Worm (Caenorhabditis elegans) whole organism, L3 larva: Measurements from ENCODE around the gene mltn-11.

Source experiments
- R02D3.7 ChIP-seq: fragments of 150-350 bp; optimal IDR thresholded peaks from 2 replicates; lab custom pipeline; 2014; ENCODE audit warnings: missing biosample characterization, missing genetic modification characterization
- ceh-16 ChIP-seq: sonication (generic microtip); optimal IDR thresholded peaks from 2 replicates; lab custom pipeline; 2017; ENCODE audit warnings: missing biosample characterization, missing genetic modification characterization
- nfya-1 ChIP-seq: sonication (generic microtip); optimal IDR thresholded peaks from 2 replicates; lab custom pipeline; 2017; ENCODE audit warnings: missing genetic modification characterization, mild to moderate bottlenecking, missing compliant biosample characterization, antibody characterized with exemption, moderate library complexity; ENCODE audit not compliant: insufficient read depth

- TF ChIP-seq R02D3.7 (tag; lab: Kevin White, UChicago) = no peak
- no peak for TF ChIP-seq ceh-16 (tag; lab: Kevin White, UChicago)
- TF ChIP-seq nfya-1 (tag; lab: Kevin White, UChicago) = no peak
These were observed 46.9 kb downstream of the mltn-11 start, which contains the start of gene srw-36 for ce11 chrV:16682886-16683285.
